Fruit fly (Drosophila melanogaster) whole organism, embryonic: ENCODE data around the gene CG10793.

Source experiments
- ATbp ChIP-seq: fragments of 200-800 bp; sonication (Bioruptor generic); optimal IDR thresholded peaks from 2 replicates; lab custom pipeline; 2017; ENCODE audit warnings: missing biosample characterization, mild to moderate bottlenecking, missing genetic modification characterization, missing genetic modification reagents
- Abd-B ChIP-seq: fragments of 200-800 bp; sonication (Bioruptor generic); optimal IDR thresholded peaks from 2 replicates; lab custom pipeline; 2018; ENCODE audit warnings: missing biosample characterization, mild to moderate bottlenecking, missing genetic modification characterization, moderate library complexity
- Awh ChIP-seq: fragments of 200-800 bp; sonication (Bioruptor generic); IDR thresholded peaks from 2 replicates; pipeline ENCODE4, ENCODE4 v1.3.6; 2022; ENCODE audit warnings: missing biosample characterization, missing genetic modification characterization
- Blimp-1 ChIP-seq: fragments of 200-800 bp; sonication (Bioruptor generic); optimal IDR thresholded peaks from 3 replicates; lab custom pipeline; 2018; ENCODE audit warnings: missing biosample characterization, missing genetic modification characterization, mild to moderate bottlenecking, moderate library complexity, missing genetic modification reagents
- CG10209 ChIP-seq: fragments of 200-800 bp; sonication (Bioruptor generic); optimal IDR thresholded peaks from 3 replicates; lab custom pipeline; 2017; ENCODE audit warnings: missing biosample characterization, mild to moderate bottlenecking, missing genetic modification characterization, missing genetic modification reagents
- CG10959 ChIP-seq: fragments of 200-800 bp; sonication (Bioruptor generic); IDR thresholded peaks from 2 replicates; pipeline ENCODE4 v1.3.6; 2022; ENCODE audit warnings: missing biosample characterization, missing genetic modification characterization
- CG11504 ChIP-seq: fragments of 200-800 bp; sonication (Bioruptor generic); optimal IDR thresholded peaks from 3 replicates; lab custom pipeline; 2019; ENCODE audit warnings: missing biosample characterization, mild to moderate bottlenecking, missing genetic modification characterization, moderate library complexity
- CG11695 ChIP-seq: fragments of 200-800 bp; sonication (Bioruptor generic); IDR thresholded peaks from 3 replicates; pipeline ENCODE4 v1.3.6; 2022; ENCODE audit warnings: missing biosample characterization, missing genetic modification characterization
- CG13296 ChIP-seq: fragments of 200-800 bp; sonication (Bioruptor generic); optimal IDR thresholded peaks from 3 replicates; lab custom pipeline; 2018; ENCODE audit warnings: missing biosample characterization, mild to moderate bottlenecking, missing genetic modification characterization
- CG14667 ChIP-seq: fragments of 200-800 bp; sonication (Bioruptor generic); IDR thresholded peaks from 2 replicates; pipeline ENCODE4 v1.3.6; 2022; ENCODE audit warnings: missing biosample characterization, missing genetic modification characterization
- CG14710 ChIP-seq: fragments of 200-800 bp; sonication (Bioruptor generic); optimal IDR thresholded peaks from 3 replicates; lab custom pipeline; 2019; ENCODE audit warnings: missing biosample characterization, mild to moderate bottlenecking, missing genetic modification characterization, moderate library complexity
- CG15514 ChIP-seq: fragments of 200-800 bp; sonication (Bioruptor generic); optimal IDR thresholded peaks from 3 replicates; lab custom pipeline; 2017; ENCODE audit warnings: missing biosample characterization, missing genetic modification characterization, mild to moderate bottlenecking, moderate library complexity, missing genetic modification reagents
- CG15601 ChIP-seq: fragments of 200-800 bp; sonication (Bioruptor generic); optimal IDR thresholded peaks from 3 replicates; lab custom pipeline; 2019; ENCODE audit warnings: missing biosample characterization, mild to moderate bottlenecking, missing genetic modification characterization, moderate library complexity
- CG1792 ChIP-seq: fragments of 200-800 bp; sonication (Bioruptor generic); optimal IDR thresholded peaks from 2 replicates; lab custom pipeline; 2016; ENCODE audit warnings: missing biosample characterization, missing genetic modification characterization
- CG18011 ChIP-seq: fragments of 200-800 bp; sonication (Bioruptor generic); optimal IDR thresholded peaks from 2 replicates; lab custom pipeline; 2017; ENCODE audit warnings: missing biosample characterization, missing genetic modification characterization, mild to moderate bottlenecking, moderate library complexity, missing genotype
- CG2712 ChIP-seq: fragments of 200-800 bp; optimal IDR thresholded peaks from 3 replicates; lab custom pipeline; 2019; ENCODE audit warnings: missing biosample characterization, mild to moderate bottlenecking, missing genetic modification characterization, moderate library complexity
- CG3163 ChIP-seq: fragments of 200-800 bp; sonication (Bioruptor generic); optimal IDR thresholded peaks from 3 replicates; lab custom pipeline; 2016; ENCODE audit warnings: missing biosample characterization, missing genetic modification characterization
- CG6791 ChIP-seq: fragments of 200-800 bp; sonication (Bioruptor generic); IDR thresholded peaks from 3 replicates; pipeline ENCODE4 v1.3.6; 2022; ENCODE audit warnings: missing biosample characterization, missing genetic modification characterization; ENCODE audit not compliant: partially characterized antibody
- CG7839 ChIP-seq: fragments of 200-800 bp; sonication (Bioruptor generic); optimal IDR thresholded peaks from 3 replicates; lab custom pipeline; 2018; ENCODE audit warnings: missing biosample characterization, mild to moderate bottlenecking, missing genetic modification characterization, moderate library complexity
- CG8089 ChIP-seq: fragments of 200-800 bp; sonication (Bioruptor generic); optimal IDR thresholded peaks from 3 replicates; lab custom pipeline; 2016; ENCODE audit warnings: missing biosample characterization, missing genetic modification characterization
- CG8388 ChIP-seq: fragments of 200-800 bp; sonication (Bioruptor generic); optimal IDR thresholded peaks from 2 replicates; lab custom pipeline; 2019; ENCODE audit warnings: missing biosample characterization, mild to moderate bottlenecking, missing genetic modification characterization, moderate library complexity
- CG9727 ChIP-seq: fragments of 200-800 bp; sonication (Bioruptor generic); optimal IDR thresholded peaks from 3 replicates; lab custom pipeline; 2017; ENCODE audit warnings: missing biosample characterization, mild to moderate bottlenecking, missing genetic modification characterization
- CkIIα-i1 ChIP-seq: fragments of 200-800 bp; sonication (Bioruptor generic); IDR thresholded peaks from 2 replicates; pipeline ENCODE4 v1.3.6; 2022; ENCODE audit warnings: missing biosample characterization, missing genetic modification characterization
- Ets65A ChIP-seq: fragments of 200-800 bp; sonication (Bioruptor generic); peaks from one replicate; lab custom pipeline; 2016; ENCODE audit warnings: missing biosample characterization, missing genetic modification characterization
- Hand ChIP-seq: fragments of 200-800 bp; sonication (Bioruptor generic); optimal IDR thresholded peaks from 2 replicates; lab custom pipeline; 2017; ENCODE audit warnings: mild to moderate bottlenecking, missing biosample characterization, missing genetic modification reagents, missing genetic modification characterization
- NFAT ChIP-seq: fragments of 200-800 bp; sonication (Bioruptor generic); IDR thresholded peaks from 2 replicates; pipeline ENCODE4 v1.3.6; 2022; ENCODE audit warnings: missing biosample characterization, missing genetic modification characterization
- Pdp1 ChIP-seq, 2 experiments: fragments of 200-800 bp; sonication (Bioruptor generic); optimal IDR thresholded peaks; 3 replicates each; lab custom pipeline; 2016; ENCODE audit warnings: missing biosample characterization in 2 of 2, missing genetic modification characterization in 2 of 2, mild to moderate bottlenecking in 1 of 2, moderate library complexity in 1 of 2
- Spps ChIP-seq: fragments of 200-800 bp; sonication (Bioruptor generic); optimal IDR thresholded peaks from 2 replicates; lab custom pipeline; 2018; ENCODE audit warnings: missing biosample characterization, mild to moderate bottlenecking, missing genetic modification characterization
- Xrp1 ChIP-seq: fragments of 200-800 bp; sonication (Bioruptor generic); IDR thresholded peaks from 2 replicates; pipeline ENCODE4 v1.3.6; 2022; ENCODE audit warnings: missing biosample characterization, missing genetic modification characterization
- YL-1 ChIP-seq: fragments of 200-800 bp; sonication (Bioruptor generic); optimal IDR thresholded peaks from 3 replicates; lab custom pipeline; 2017; ENCODE audit warnings: missing biosample characterization, mild to moderate bottlenecking, missing genetic modification characterization
- dan ChIP-seq: fragments of 200-800 bp; sonication (Bioruptor generic); IDR thresholded peaks from 2 replicates; pipeline ENCODE4 v1.3.6; 2022; ENCODE audit warnings: missing biosample characterization, missing genetic modification characterization
- fd3F ChIP-seq: fragments of 200-800 bp; sonication (Bioruptor generic); optimal IDR thresholded peaks from 2 replicates; lab custom pipeline; 2018; ENCODE audit warnings: missing biosample characterization, mild to moderate bottlenecking, missing genetic modification characterization, moderate library complexity
- fd64A ChIP-seq: fragments of 200-800 bp; sonication (Bioruptor generic); optimal IDR thresholded peaks from 3 replicates; lab custom pipeline; 2018; ENCODE audit warnings: missing biosample characterization, mild to moderate bottlenecking, missing genetic modification characterization
- fd96Cb ChIP-seq: fragments of 200-800 bp; sonication (Bioruptor generic); optimal IDR thresholded peaks from 2 replicates; lab custom pipeline; 2018; ENCODE audit warnings: missing biosample characterization, mild to moderate bottlenecking, missing genetic modification characterization, moderate library complexity
- hbn ChIP-seq: fragments of 200-800 bp; sonication (Bioruptor generic); IDR thresholded peaks from 2 replicates; pipeline ENCODE4 v1.3.6; 2022; ENCODE audit warnings: missing biosample characterization, missing genetic modification characterization; ENCODE audit not compliant: partially characterized antibody
- odd ChIP-seq: fragments of 200-800 bp; sonication (Bioruptor generic); optimal IDR thresholded peaks from 2 replicates; lab custom pipeline; 2017; ENCODE audit warnings: missing biosample characterization, mild to moderate bottlenecking, missing genetic modification characterization
- prd ChIP-seq, 3 experiments: fragments of >200 bp in 2 of 3; fragments of 200-800 bp in 1 of 3; sonication (Bioruptor generic) in 1 of 3; optimal IDR thresholded peaks in 2 of 3; IDR thresholded peaks in 1 of 3; 2 replicates in 2 of 3; 3 replicates in 1 of 3; pipeline versions ENCODE4 v1.3.6 to Lab custom; 2017 to 2022; ENCODE audit warnings: missing biosample characterization in 1 of 3, missing genetic modification characterization in 1 of 3
- pum ChIP-seq: fragments of 200-800 bp; sonication (Bioruptor generic); optimal IDR thresholded peaks from 2 replicates; lab custom pipeline; 2016; ENCODE audit warnings: missing biosample characterization, missing genetic modification characterization
- row ChIP-seq: fragments of 200-800 bp; sonication (Bioruptor generic); IDR thresholded peaks from 3 replicates; pipeline ENCODE4 v1.3.6; 2022; ENCODE audit warnings: missing biosample characterization, missing genetic modification characterization
- sens ChIP-seq: fragments of 200-800 bp; sonication (Bioruptor generic); peaks from one replicate; lab custom pipeline; 2016; ENCODE audit warnings: missing biosample characterization, missing genetic modification characterization
- sens-2 ChIP-seq: fragments of 200-800 bp; sonication (Bioruptor generic); IDR thresholded peaks from 2 replicates; pipeline ENCODE4 v1.3.6; 2022; ENCODE audit warnings: missing biosample characterization, missing genetic modification characterization
- shn ChIP-seq: fragments of 200-800 bp; sonication (Bioruptor generic); optimal IDR thresholded peaks from 3 replicates; lab custom pipeline; 2016; ENCODE audit warnings: missing biosample characterization, missing genetic modification characterization
- slbo ChIP-seq: fragments of 200-800 bp; sonication (Bioruptor generic); IDR thresholded peaks from 2 replicates; pipeline ENCODE4 v1.3.6; 2022; ENCODE audit warnings: missing biosample characterization, missing genetic modification characterization
- so ChIP-seq: fragments of 200-800 bp; sonication (Bioruptor generic); IDR thresholded peaks from 3 replicates; pipeline ENCODE4 v1.3.6; 2022; ENCODE audit warnings: missing biosample characterization, missing genetic modification characterization
- trh ChIP-seq: fragments of 200-800 bp; sonication (Bioruptor generic); optimal IDR thresholded peaks from 2 replicates; lab custom pipeline; 2016; ENCODE audit warnings: missing biosample characterization, missing genetic modification characterization
- vfl ChIP-seq: fragments of 200-800 bp; sonication (Bioruptor generic); optimal IDR thresholded peaks from 2 replicates; lab custom pipeline; 2016; ENCODE audit warnings: missing biosample characterization, missing genetic modification characterization
- vnd ChIP-seq: fragments of 200-800 bp; sonication (Bioruptor generic); IDR thresholded peaks from 3 replicates; pipeline ENCODE4 v1.3.6; 2022; ENCODE audit warnings: missing biosample characterization, missing genetic modification characterization; ENCODE audit not compliant: partially characterized antibody
- zen2 ChIP-seq: fragments of 200-800 bp; sonication (Bioruptor generic); IDR thresholded peaks from 3 replicates; pipeline ENCODE4 v1.3.6; 2022; ENCODE audit warnings: missing biosample characterization, missing genetic modification characterization; ENCODE audit not compliant: partially characterized antibody
- zf30C ChIP-seq: fragments of 200-800 bp; sonication (Bioruptor generic); optimal IDR thresholded peaks from 3 replicates; lab custom pipeline; 2018; ENCODE audit warnings: missing biosample characterization, mild to moderate bottlenecking, missing genetic modification characterization
- zfh1 ChIP-seq: fragments of 200-800 bp; sonication (Bioruptor generic); IDR thresholded peaks from 3 replicates; pipeline ENCODE4 v1.3.6; 2022; ENCODE audit warnings: missing biosample characterization, missing genetic modification characterization

Gene CG10793

dm6 chrX:3350982-3351381, 34.8 kb upstream of the CG10793 start (continued):
- TF ChIP-seq Abd-B (GFP tag; lab: Kevin White, UChicago) (peak; percentile 31), CG14710 (tag; lab: Kevin White, UChicago) (peak; percentile 25), CG2712 (peak; percentile 32), CG3163 (no peak), fd3F (no peak), CG7839 (tag; lab: Kevin White, UChicago) (peak; percentile 30), CG9727 (GFP tag; lab: Kevin White, UChicago) (peak; percentile 39), zen2 (GFP tag; lab: Robert Waterston, UW) (no peak), Ets65A (GFP tag; lab: Kevin White, UChicago) (peak; percentile 12), shn (GFP tag; lab: Kevin White, UChicago) (no peak), sens (GFP tag; lab: Kevin White, UChicago) (peak; percentile 44), Pdp1 (GFP tag; optimal IDR thresholded peaks at IDR 0.05; lab: Kevin White, UChicago) (peak in 1 of 2 experiments; percentile 64), CG6791 (no peak), Xrp1 (GFP tag; lab: Robert Waterston, UW) (peak; percentile 67), CkIIα-i1 (GFP tag; lab: Robert Waterston, UW) (no peak), CG10959 (GFP tag; lab: Robert Waterston, UW) (no peak), pum (GFP tag; lab: Kevin White, UChicago) (no peak), CG14667 (GFP tag; lab: Robert Waterston, UW) (0 out of 2 replicates have a peak, but pooled peaks have one; percentile 5), CG10209 (peak; percentile 1), CG18011 (GFP tag; lab: Kevin White, UChicago) (no peak), CG11695 (GFP tag; lab: Robert Waterston, UW) (0 out of 3 replicates have a peak, but pooled peaks have one; percentile 7), zfh1 (GFP tag; lab: Robert Waterston, UW) (0 out of 3 replicates have a peak, but pooled peaks have one; percentile 22), hbn (no peak), fd64A (GFP tag; lab: Kevin White, UChicago) (no peak), CG15601 (tag; lab: Kevin White, UChicago) (no peak), odd (GFP tag; lab: Kevin White, UChicago) (no peak), NFAT (GFP tag; lab: Robert Waterston, UW) (no peak), so (GFP tag; lab: Robert Waterston, UW) (no peak), CG8089 (GFP tag; lab: Kevin White, UChicago) (no peak), slbo (GFP tag; lab: Robert Waterston, UW) (no peak), ATbp (GFP tag; lab: Kevin White, UChicago) (no peak), YL-1 (GFP tag; lab: Kevin White, UChicago) (no peak), row (peak; percentile 50; the same call in 2 of the 3 replicates), Hand (no peak), zf30C (GFP tag; lab: Kevin White, UChicago) (no peak), fd96Cb (tag; lab: Kevin White, UChicago) (peak; percentile 11), CG1792 (GFP tag; lab: Kevin White, UChicago) (no peak), CG13296 (GFP tag; lab: Kevin White, UChicago) (no peak), vfl (GFP tag; lab: Kevin White, UChicago) (no peak), trh (no peak), CG11504 (peak; percentile 19), vnd (no peak), Blimp-1 (peak; percentile 16), dan (GFP tag; lab: Robert Waterston, UW) (no peak), CG8388 (GFP tag; lab: Kevin White, UChicago) (peak; percentile 22), prd (optimal IDR thresholded peaks at IDR 0.05; lab: Kevin White, UChicago) (no peak), prd (GFP tag; IDR thresholded peaks at IDR 0.05; lab: Robert Waterston, UW) (peak; percentile 53; the same call in 1 of the 3 replicates), sens-2 (GFP tag; lab: Robert Waterston, UW) (no peak), Awh (GFP tag; lab: Robert Waterston, UW) (no peak), Spps (no peak), CG15514 (GFP tag; lab: Kevin White, UChicago) (no peak)
